Worm (Caenorhabditis elegans): ENCODE data around the gene W06E11.1.

DNA sequence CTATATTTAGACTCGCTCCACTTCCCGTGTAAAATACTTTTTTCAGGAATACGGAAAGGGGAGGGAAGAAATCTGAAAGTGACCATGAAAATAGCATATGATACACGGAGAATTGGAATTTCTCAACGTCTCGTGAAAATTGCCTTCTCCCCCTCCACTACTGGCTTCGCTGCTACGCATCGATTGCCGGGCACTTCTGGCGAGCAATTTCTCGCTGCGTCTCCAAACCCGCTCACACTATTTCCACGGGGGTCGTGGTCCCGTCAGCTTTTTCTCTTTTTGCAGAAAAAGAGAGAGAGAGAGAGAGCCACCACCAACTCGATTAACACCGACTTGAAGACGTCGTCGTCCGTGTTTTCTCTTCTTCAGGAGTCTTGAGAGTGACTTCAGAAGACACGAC lies 29.1 kb downstream of the W06E11.1 start:
- TF ChIP-seq nhr-28 (tag; optimal IDR thresholded peaks at IDR 0.05) (no peak), nhr-76 (tag; optimal IDR thresholded peaks at IDR 0.05) (no peak), blmp-1 (tag; optimal IDR thresholded peaks at IDR 0.05) (no peak), elt-3 (tag; optimal IDR thresholded peaks at IDR 0.05) (no peak), tbx-8 (GFP tag; optimal IDR thresholded peaks at IDR 0.05) (no peak), nhr-12 (tag; optimal IDR thresholded peaks at IDR 0.05) (no peak), mep-1 (tag; optimal IDR thresholded peaks at IDR 0.05) (peak; percentile 41), unc-62 (GFP tag; optimal IDR thresholded peaks at IDR 0.05) (no peak)

Data from whole organism, mixed stage, embryonic.